Fruit fly (Drosophila melanogaster): ENCODE data around the gene Alp10.

Alp10 gene

dm6 chr3L:5594163-5594715 lies 833 bp downstream of the Alp10 start:
- TF ChIP-seq cic (GFP tag; optimal IDR thresholded peaks at IDR 0.05) (no peak), toe (GFP tag; optimal IDR thresholded peaks at IDR 0.05) (no peak), Clk (GFP tag; optimal IDR thresholded peaks at IDR 0.05) (no peak), CG33017 (tag; optimal IDR thresholded peaks at IDR 0.05) (no peak), CG12768 (GFP tag; optimal IDR thresholded peaks at IDR 0.05) (no peak), kay (GFP tag; ENCODE audit: borderline replicate concordance) (no peak), CG1620 (GFP tag; optimal IDR thresholded peaks at IDR 0.05) (no peak), cnc (optimal IDR thresholded peaks at IDR 0.05) (no peak), CG11617 (GFP tag; optimal IDR thresholded peaks at IDR 0.05) (no peak)

- TF ChIP-seq pad (GFP tag; optimal IDR thresholded peaks at IDR 0.05): no peak
- TF ChIP-seq bab1 (GFP tag; optimal IDR thresholded peaks at IDR 0.05): no peak
- TF ChIP-seq Mnt (GFP tag; optimal IDR thresholded peaks at IDR 0.05): no peak
- no peak for TF ChIP-seq CG1620 (GFP tag; optimal IDR thresholded peaks at IDR 0.05)
- TF ChIP-seq CG12768 (GFP tag; optimal IDR thresholded peaks at IDR 0.05): no peak
- TF ChIP-seq Hr96 (GFP tag; optimal IDR thresholded peaks at IDR 0.05): no peak
- TF ChIP-seq tj (GFP tag; optimal IDR thresholded peaks at IDR 0.05): peak; percentile 91
Observed at dm6 chr3L:5592437-5592836, 2.6 kb downstream of the Alp10 start, which contains the start of gene spo. spo (minus strand) TSS chr3L:5592571.

DNA sequence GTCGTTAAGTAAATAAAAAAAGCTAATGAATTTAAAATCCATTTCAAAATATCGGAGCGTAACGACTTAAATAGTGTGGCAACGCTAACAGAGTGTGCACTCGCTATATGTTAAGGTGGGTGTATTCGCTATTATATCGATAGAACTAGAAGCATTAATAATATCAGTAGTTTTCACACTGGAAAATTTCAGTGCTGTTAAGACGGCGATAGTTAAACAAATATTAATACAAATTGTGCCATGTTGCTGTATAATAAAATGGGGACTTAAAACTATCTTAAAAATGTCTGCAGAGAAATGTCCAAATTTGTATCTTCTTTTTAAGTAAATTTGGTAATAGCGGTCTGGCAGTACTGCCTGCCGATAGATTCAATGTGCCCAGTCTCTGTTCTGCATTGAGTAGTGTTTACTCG lies 11.8 kb downstream of the Alp10 start:
- peak; percentile 69 for TF ChIP-seq CG12768 (GFP tag; optimal IDR thresholded peaks at IDR 0.05)
- peak; percentile 63 for TF ChIP-seq pad (GFP tag; optimal IDR thresholded peaks at IDR 0.05)
- TF ChIP-seq CG7101 (tag; optimal IDR thresholded peaks at IDR 0.05): peak; percentile 77
- TF ChIP-seq Clk (GFP tag; optimal IDR thresholded peaks at IDR 0.05): peak; percentile 71
- peak; percentile 75 for TF ChIP-seq CG14711 (tag; optimal IDR thresholded peaks at IDR 0.05)
- TF ChIP-seq ovo (GFP tag; optimal IDR thresholded peaks at IDR 0.05): peak; percentile 67
- no peak for TF ChIP-seq kay (GFP tag; ENCODE audit: borderline replicate concordance)
- peak; percentile 83 for TF ChIP-seq CG5204 (GFP tag; optimal IDR thresholded peaks at IDR 0.05)
- TF ChIP-seq CG11617 (GFP tag; optimal IDR thresholded peaks at IDR 0.05): peak; percentile 51
- TF ChIP-seq cic (GFP tag; optimal IDR thresholded peaks at IDR 0.05): no peak
- TF ChIP-seq CG33017 (tag; optimal IDR thresholded peaks at IDR 0.05): peak; percentile 53
- TF ChIP-seq bab1 (GFP tag; optimal IDR thresholded peaks at IDR 0.05): peak; percentile 85
- TF ChIP-seq Crg-1 (GFP tag; optimal IDR thresholded peaks at IDR 0.05): peak; percentile 67
- TF ChIP-seq tj (GFP tag; optimal IDR thresholded peaks at IDR 0.05): peak; percentile 47
- TF ChIP-seq Hr96 (GFP tag; optimal IDR thresholded peaks at IDR 0.05): peak; percentile 79
- TF ChIP-seq cnc (optimal IDR thresholded peaks at IDR 0.05): no peak
- peak; percentile 91 for TF ChIP-seq toe (GFP tag; optimal IDR thresholded peaks at IDR 0.05)
- TF ChIP-seq CG1620 (GFP tag; optimal IDR thresholded peaks at IDR 0.05): peak; percentile 82
- TF ChIP-seq CG7045 (GFP tag; optimal IDR thresholded peaks at IDR 0.05): peak; percentile 75
- peak; percentile 67 for TF ChIP-seq Mnt (GFP tag; optimal IDR thresholded peaks at IDR 0.05)

dm6 chr3L:5581542-5581941 lies 13.5 kb downstream of the Alp10 start:
- no peak for TF ChIP-seq Mnt (GFP tag; optimal IDR thresholded peaks at IDR 0.05)
- TF ChIP-seq pad (GFP tag; optimal IDR thresholded peaks at IDR 0.05): no peak
- no peak for TF ChIP-seq kay (GFP tag; ENCODE audit: borderline replicate concordance)
- no peak for TF ChIP-seq CG7101 (tag; optimal IDR thresholded peaks at IDR 0.05)
- no peak for TF ChIP-seq CG33017 (tag; optimal IDR thresholded peaks at IDR 0.05)
- no peak for TF ChIP-seq CG7045 (GFP tag; optimal IDR thresholded peaks at IDR 0.05)
- TF ChIP-seq cnc (optimal IDR thresholded peaks at IDR 0.05): no peak
- TF ChIP-seq CG1620 (GFP tag; optimal IDR thresholded peaks at IDR 0.05): no peak
- TF ChIP-seq CG12768 (GFP tag; optimal IDR thresholded peaks at IDR 0.05): no peak

dm6 chr3L:5580490-5581116 lies 14.5 kb downstream of the Alp10 start:
- TF ChIP-seq CG14711 (tag; optimal IDR thresholded peaks at IDR 0.05) (no peak), CG5204 (GFP tag; optimal IDR thresholded peaks at IDR 0.05) (no peak), ovo (GFP tag; optimal IDR thresholded peaks at IDR 0.05) (no peak), CG7101 (tag; optimal IDR thresholded peaks at IDR 0.05) (no peak), kay (GFP tag; ENCODE audit: borderline replicate concordance) (peak; percentile 22)

DNA sequence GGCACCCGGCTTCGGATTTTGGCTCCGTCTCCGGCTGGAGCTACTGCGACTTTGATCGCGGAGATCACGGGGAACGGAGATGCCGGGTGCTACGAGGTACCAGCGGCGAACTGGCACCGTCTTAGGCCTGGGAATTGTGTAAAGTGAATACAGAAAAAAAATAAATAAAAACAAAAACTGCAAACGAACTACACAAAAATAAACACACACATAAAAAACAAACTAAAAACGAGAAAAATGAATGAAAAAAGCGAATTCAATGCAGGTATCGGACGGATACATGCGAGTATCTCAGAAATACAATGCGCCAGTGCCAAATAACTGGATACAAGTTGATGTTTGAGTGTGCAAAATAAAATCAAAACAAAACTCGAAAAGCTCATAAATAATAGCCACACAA lies 15.3 kb downstream of the Alp10 start:
- TF ChIP-seq CG7101 (tag; optimal IDR thresholded peaks at IDR 0.05) (no peak), Clk (GFP tag; optimal IDR thresholded peaks at IDR 0.05) (no peak), CG5204 (GFP tag; optimal IDR thresholded peaks at IDR 0.05) (no peak)

DNA sequence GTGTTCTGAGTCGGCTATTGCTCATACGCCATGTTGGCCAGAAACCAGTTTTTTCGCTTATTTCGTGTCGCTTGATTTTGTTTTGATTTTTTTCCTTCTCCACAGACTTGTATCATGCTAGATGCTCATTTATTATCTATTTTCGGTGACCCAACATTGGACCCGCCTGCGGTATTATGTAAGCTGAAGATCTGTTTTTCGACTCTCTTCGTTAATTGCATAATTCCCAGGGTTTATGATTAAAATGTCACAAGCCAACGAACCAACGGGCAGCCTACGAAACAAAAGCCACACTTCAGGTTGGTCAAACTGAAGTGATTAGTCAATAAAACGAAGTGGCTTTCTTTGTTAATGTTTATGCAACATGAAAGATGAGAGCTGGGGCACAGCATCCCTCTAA lies 16.5 kb downstream of the Alp10 start:
- TF ChIP-seq CG7101 (tag; optimal IDR thresholded peaks at IDR 0.05) (no peak), Clk (GFP tag; optimal IDR thresholded peaks at IDR 0.05) (no peak), CG7045 (GFP tag; optimal IDR thresholded peaks at IDR 0.05) (no peak), Crg-1 (GFP tag; optimal IDR thresholded peaks at IDR 0.05) (no peak), toe (GFP tag; optimal IDR thresholded peaks at IDR 0.05) (no peak), CG33017 (tag; optimal IDR thresholded peaks at IDR 0.05) (no peak), CG14711 (tag; optimal IDR thresholded peaks at IDR 0.05) (no peak), cic (GFP tag; optimal IDR thresholded peaks at IDR 0.05) (no peak), tj (GFP tag; optimal IDR thresholded peaks at IDR 0.05) (no peak), kay (GFP tag; ENCODE audit: borderline replicate concordance) (no peak), Hr96 (GFP tag; optimal IDR thresholded peaks at IDR 0.05) (no peak), ovo (GFP tag; optimal IDR thresholded peaks at IDR 0.05) (no peak)

All from whole organism, adult.